Worm (Caenorhabditis elegans): ENCODE data around the gene Y38H6A.1.
"Not testable (repeated sequence)": the region's sequence is repeated elsewhere in the genome, so short reads cannot be mapped to it uniquely, and the experiment has no call there.

ce11 chrV:20369153-20369552 is 43.6 kb downstream of the Y38H6A.1 start, which contains the start of gene srh-177:
- not testable (repeated sequence) for TF ChIP-seq hlh-1, nhr-76 (tag; optimal IDR thresholded peaks at IDR 0.05)
